Worm (Caenorhabditis elegans): ENCODE measurements around the gene pdi-2.

The pdi-2 gene

DNA sequence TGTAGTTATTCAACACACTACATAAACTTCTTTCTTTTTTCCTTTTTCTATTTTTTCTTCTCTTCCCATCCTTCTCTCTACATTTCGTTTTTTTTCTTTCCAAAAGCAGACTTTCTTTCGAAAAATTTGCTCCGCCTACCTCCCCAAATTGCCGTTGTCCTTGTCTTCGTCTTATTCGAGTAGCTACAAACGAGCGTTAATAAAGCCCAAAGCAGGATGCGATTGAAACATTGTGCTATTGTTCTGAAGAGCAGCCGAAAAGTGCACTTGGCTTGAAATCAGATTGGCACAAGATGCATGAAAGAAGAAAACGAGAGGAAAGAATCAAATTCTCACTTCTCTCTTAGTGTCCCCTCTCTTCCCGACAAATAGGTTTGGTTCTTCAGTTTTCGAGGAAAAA is 50.9 kb downstream of the pdi-2 start:
- TF ChIP-seq pqm-1 (tag; optimal IDR thresholded peaks at IDR 0.05), result no peak
- peak; percentile 45 for TF ChIP-seq lin-14 (GFP tag; optimal IDR thresholded peaks at IDR 0.05)
- TF ChIP-seq C16A3.4 (tag; optimal IDR thresholded peaks at IDR 0.05), result no peak
- peak; percentile 70 for TF ChIP-seq fkh-10 (GFP tag; optimal IDR thresholded peaks at IDR 0.05)
- TF ChIP-seq ceh-8 (GFP tag; optimal IDR thresholded peaks at IDR 0.05), result no peak
- TF ChIP-seq xbp-1 (tag; optimal IDR thresholded peaks at IDR 0.05), result no peak
- TF ChIP-seq mep-1 (tag; optimal IDR thresholded peaks at IDR 0.05), result no peak
- no peak for TF ChIP-seq nhr-84 (tag; optimal IDR thresholded peaks at IDR 0.05)
